Worm (Caenorhabditis elegans): ENCODE results near the gene nol-9.
A peak's percentile ranks its signal among the peaks of the same experiment; 100 is the strongest.

Gene nol-9

ce11 chrIV:13395255-13395654, 27.0 kb upstream of the nol-9 start (continued):
- TF ChIP-seq C16A3.4 (tag; optimal IDR thresholded peaks at IDR 0.05) (peak; percentile 75), lin-35 (GFP tag; optimal IDR thresholded peaks at IDR 0.05) (peak; percentile 66 to 82), isw-1 (GFP tag; IDR thresholded peaks at IDR 0.05) (peak; percentile 63), efl-1 (optimal IDR thresholded peaks at IDR 0.05) (peak; percentile 66 to 81), efl-1 (GFP tag; optimal IDR thresholded peaks at IDR 0.05 in 1 of 2) (peak; percentile 40 to 96), pqm-1 (tag; optimal IDR thresholded peaks at IDR 0.05) (peak; percentile 58), sox-4 (tag; optimal IDR thresholded peaks at IDR 0.05) (peak; percentile 26), ceh-8 (GFP tag; optimal IDR thresholded peaks at IDR 0.05) (peak; percentile 75), elt-3 (tag; optimal IDR thresholded peaks at IDR 0.05) (peak in 3 of 6 experiments; percentile 36 to 81 (median 74)), fos-1 (tag; optimal IDR thresholded peaks at IDR 0.05) (peak; percentile 26), ets-5 (GFP tag; IDR thresholded peaks at IDR 0.05) (no peak), irx-1 (tag; optimal IDR thresholded peaks at IDR 0.05) (peak; percentile 68), F16B12.6 (tag; optimal IDR thresholded peaks at IDR 0.05) (peak; percentile 38), ces-1 (GFP tag; optimal IDR thresholded peaks at IDR 0.05) (no peak), skn-1 (tag; optimal IDR thresholded peaks at IDR 0.05) (peak; percentile 88), nhr-237 (tag; optimal IDR thresholded peaks at IDR 0.05) (peak; percentile 64), mab-9 (GFP tag; IDR thresholded peaks at IDR 0.05) (peak; percentile 71), alr-1 (tag; optimal IDR thresholded peaks at IDR 0.05; ENCODE audit: borderline replicate concordance) (no peak), zip-4 (GFP tag; optimal IDR thresholded peaks at IDR 0.05) (peak; percentile 4), jun-1 (tag; optimal IDR thresholded peaks at IDR 0.05) (peak; percentile 77), tbx-2 (tag; optimal IDR thresholded peaks at IDR 0.05) (peak; percentile 91), C34B4.2 (tag; optimal IDR thresholded peaks at IDR 0.05) (no peak), lin-39 (tag; optimal IDR thresholded peaks at IDR 0.05) (no peak), C04F5.9 (tag; optimal IDR thresholded peaks at IDR 0.05) (no peak), ceh-88 (GFP tag; IDR thresholded peaks at IDR 0.05) (no peak; the same call in 1 of the 2 replicates), mef-2 (tag; optimal IDR thresholded peaks at IDR 0.05) (peak; percentile 79), nhr-77 (tag; optimal IDR thresholded peaks at IDR 0.05) (peak; percentile 70), hlh-17 (GFP tag; optimal IDR thresholded peaks at IDR 0.05; ENCODE audit: borderline replicate concordance) (no peak), efl-3 (GFP tag; optimal IDR thresholded peaks at IDR 0.05) (no peak), egl-27 (tag; optimal IDR thresholded peaks at IDR 0.05) (peak; percentile 69 to 88), snpc-4 (tag; optimal IDR thresholded peaks at IDR 0.05) (peak; percentile 24), elt-2 (tag; optimal IDR thresholded peaks at IDR 0.05) (peak; percentile 90), vab-15 (tag; optimal IDR thresholded peaks at IDR 0.05) (peak; percentile 69), unc-86 (tag; optimal IDR thresholded peaks at IDR 0.05) (peak; percentile 63), tlp-1 (tag; optimal IDR thresholded peaks at IDR 0.05) (no peak), hpl-2 (GFP tag; optimal IDR thresholded peaks at IDR 0.05) (no peak), unc-62 (GFP tag; optimal IDR thresholded peaks at IDR 0.05) (no peak), hlh-4 (tag; optimal IDR thresholded peaks at IDR 0.05) (no peak), nhr-76 (tag; optimal IDR thresholded peaks at IDR 0.05) (no peak), sptf-1 (tag; optimal IDR thresholded peaks at IDR 0.05) (no peak), xbp-1 (tag; optimal IDR thresholded peaks at IDR 0.05) (peak; percentile 79), ztf-4 (tag; optimal IDR thresholded peaks at IDR 0.05) (peak; percentile 85), lin-13 (GFP tag; optimal IDR thresholded peaks at IDR 0.05) (peak; percentile 84)

DNA sequence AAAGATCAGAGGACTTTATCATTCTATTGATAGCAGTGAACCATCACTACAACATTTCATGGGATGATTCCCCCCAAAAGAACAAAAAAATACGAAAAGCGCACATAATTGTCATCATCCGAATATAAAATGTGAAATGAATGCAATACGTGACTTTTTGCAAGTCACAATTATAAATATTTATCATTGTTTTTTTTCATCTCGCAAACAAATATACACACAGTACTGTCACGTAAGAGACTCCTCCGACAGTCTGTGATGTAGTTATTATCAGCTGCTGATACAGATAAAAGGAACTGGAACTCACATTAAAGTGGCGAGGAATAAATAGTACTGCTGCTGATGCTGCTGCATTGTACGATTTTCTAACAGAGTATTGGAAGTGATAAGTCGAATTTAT, 25.9 kb upstream of the nol-9 start:
- TF ChIP-seq sup-37 (GFP tag; optimal IDR thresholded peaks at IDR 0.05): no peak
- TF ChIP-seq nhr-90 (tag; optimal IDR thresholded peaks at IDR 0.05; ENCODE audit: poor library complexity): peak; percentile 32
- peak in 1 of 2 experiments; percentile 5 for TF ChIP-seq lin-35 (GFP tag; optimal IDR thresholded peaks at IDR 0.05)
- peak; percentile 18 for TF ChIP-seq nhr-20 (tag; optimal IDR thresholded peaks at IDR 0.05)
- peak; percentile 80 for TF ChIP-seq elt-2 (tag; optimal IDR thresholded peaks at IDR 0.05)
- peak; percentile 27 for TF ChIP-seq nhr-71 (tag; optimal IDR thresholded peaks at IDR 0.05)
- TF ChIP-seq efl-1 (optimal IDR thresholded peaks at IDR 0.05): no peak
- peak in 1 of 2 experiments; percentile 54 for TF ChIP-seq efl-1 (GFP tag; optimal IDR thresholded peaks at IDR 0.05 in 1 of 2)
- TF ChIP-seq mdl-1 (tag; optimal IDR thresholded peaks at IDR 0.05): no peak
- no peak for TF ChIP-seq zip-4 (GFP tag; optimal IDR thresholded peaks at IDR 0.05)
